Worm (Caenorhabditis elegans): ENCODE data around the gene K08D10.13.

K08D10.13 gene

DNA sequence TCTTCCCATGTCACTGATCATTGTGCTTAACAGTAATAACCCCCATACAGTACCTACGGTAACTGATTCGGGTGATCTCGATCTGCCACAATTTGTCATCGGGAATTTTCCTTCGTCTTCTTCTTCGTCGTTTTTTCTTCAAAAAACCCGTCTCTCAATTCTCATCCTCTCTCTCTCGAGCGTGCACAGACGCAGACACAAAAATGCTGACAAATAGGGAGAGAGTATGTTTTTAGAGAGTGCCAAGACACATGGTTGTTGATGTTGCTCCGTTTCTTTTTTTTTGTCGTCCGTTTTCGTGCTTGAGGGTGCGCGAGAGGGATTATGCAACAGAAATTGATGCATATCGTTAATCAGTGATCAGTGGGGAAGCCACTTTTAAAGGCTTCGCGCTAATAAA, 44.0 kb upstream of the K08D10.13 start:
- TF ChIP-seq C34F6.9 (tag; optimal IDR thresholded peaks at IDR 0.05) (peak; percentile 81), ztf-4 (tag; optimal IDR thresholded peaks at IDR 0.05) (no peak), aly-2 (tag; optimal IDR thresholded peaks at IDR 0.05) (no peak), nhr-10 (tag; optimal IDR thresholded peaks at IDR 0.05) (no peak), unc-55 (GFP tag; optimal IDR thresholded peaks at IDR 0.05) (peak; percentile 92), fos-1 (tag; optimal IDR thresholded peaks at IDR 0.05) (peak; percentile 70), elt-1 (tag; optimal IDR thresholded peaks at IDR 0.05) (no peak), nhr-11 (tag; optimal IDR thresholded peaks at IDR 0.05) (no peak), nhr-23 (tag; optimal IDR thresholded peaks at IDR 0.05) (no peak), ztf-11 (tag; optimal IDR thresholded peaks at IDR 0.05) (no peak), blmp-1 (tag; optimal IDR thresholded peaks at IDR 0.05; ENCODE audit: insufficient read depth) (peak; percentile 25), sem-4 (tag; optimal IDR thresholded peaks at IDR 0.05) (peak; percentile 6), nhr-21 (tag; optimal IDR thresholded peaks at IDR 0.05) (peak; percentile 71), ceh-16 (tag; optimal IDR thresholded peaks at IDR 0.05) (no peak), ceh-82 (tag; optimal IDR thresholded peaks at IDR 0.05) (no peak), nhr-129 (tag; optimal IDR thresholded peaks at IDR 0.05) (peak; percentile 85), nhr-12 (tag; optimal IDR thresholded peaks at IDR 0.05) (no peak), nhr-77 (tag; optimal IDR thresholded peaks at IDR 0.05) (no peak), crh-2 (tag; optimal IDR thresholded peaks at IDR 0.05) (peak; percentile 74), dmd-4 (tag; optimal IDR thresholded peaks at IDR 0.05) (no peak), snpc-4 (tag; optimal IDR thresholded peaks at IDR 0.05) (no peak), lin-39 (tag; optimal IDR thresholded peaks at IDR 0.05) (no peak), lin-11 (tag; optimal IDR thresholded peaks at IDR 0.05) (no peak), ZK546.5 (tag; optimal IDR thresholded peaks at IDR 0.05) (no peak), F13H6.1 (tag; optimal IDR thresholded peaks at IDR 0.05) (peak; percentile 55), mab-5 (tag; optimal IDR thresholded peaks at IDR 0.05) (no peak), gmeb-1 (tag; optimal IDR thresholded peaks at IDR 0.05) (peak; percentile 22), ztf-1 (GFP tag; conservative IDR thresholded peaks at IDR 0.05) (no peak), sma-9 (GFP tag; optimal IDR thresholded peaks at IDR 0.05) (peak; percentile 76), sma-9 (tag; optimal IDR thresholded peaks at IDR 0.05) (no peak), mdl-1 (tag; optimal IDR thresholded peaks at IDR 0.05) (peak; percentile 73 to 76), R02D3.7 (tag; optimal IDR thresholded peaks at IDR 0.05) (no peak), lsy-2 (tag; optimal IDR thresholded peaks at IDR 0.05) (peak; percentile 36 to 78), sma-3 (GFP tag; optimal IDR thresholded peaks at IDR 0.05) (peak; percentile 46), lin-13 (GFP tag; optimal IDR thresholded peaks at IDR 0.05) (peak; percentile 58), skn-1 (tag; optimal IDR thresholded peaks at IDR 0.05) (peak; percentile 100), nhr-237 (tag; optimal IDR thresholded peaks at IDR 0.05) (no peak), nhr-6 (tag; optimal IDR thresholded peaks at IDR 0.05) (peak; percentile 38), ama-1 (optimal IDR thresholded peaks at IDR 0.05) (peak; percentile 82), Y55F3AM.14 (GFP tag; optimal IDR thresholded peaks at IDR 0.05) (no peak), alr-1 (tag; optimal IDR thresholded peaks at IDR 0.05) (no peak), egl-27 (tag; optimal IDR thresholded peaks at IDR 0.05) (peak; percentile 39), unc-62 (GFP tag; optimal IDR thresholded peaks at IDR 0.05) (no peak), nhr-25 (tag; optimal IDR thresholded peaks at IDR 0.05) (peak; percentile 39), mbf-1 (tag; optimal IDR thresholded peaks at IDR 0.05) (no peak), elt-3 (tag; optimal IDR thresholded peaks at IDR 0.05) (no peak), peb-1 (tag; optimal IDR thresholded peaks at IDR 0.05) (no peak), zag-1 (tag; optimal IDR thresholded peaks at IDR 0.05) (peak; percentile 38), unc-39 (tag; optimal IDR thresholded peaks at IDR 0.05) (no peak)
